Fruit fly (Drosophila melanogaster) whole organism, embryonic: ENCODE measurements around the gene CG6901.

ENCODE experiments used
- Atf6 ChIP-seq: fragments of 200-800 bp; sonication (Bioruptor generic); IDR thresholded peaks from 2 replicates; pipeline ENCODE4 v1.3.6; 2022; ENCODE audit warnings: missing biosample characterization, missing genetic modification characterization
- Awh ChIP-seq: fragments of 200-800 bp; sonication (Bioruptor generic); IDR thresholded peaks from 2 replicates; pipeline ENCODE4, ENCODE4 v1.3.6; 2022; ENCODE audit warnings: missing biosample characterization, missing genetic modification characterization
- Bgb ChIP-seq: fragments of 200-800 bp; sonication (Bioruptor generic); IDR thresholded peaks from 2 replicates; pipeline ENCODE4 v1.3.6; 2022; ENCODE audit warnings: missing biosample characterization, missing genetic modification characterization; ENCODE audit not compliant: partially characterized antibody
- BtbVII ChIP-seq: fragments of 200-800 bp; sonication (Bioruptor generic); optimal IDR thresholded peaks from 3 replicates; lab custom pipeline; 2017; ENCODE audit warnings: missing biosample characterization, mild to moderate bottlenecking, missing genetic modification characterization
- C15 ChIP-seq: fragments of 200-800 bp; sonication (Bioruptor generic); IDR thresholded peaks from 3 replicates; pipeline ENCODE4 v1.3.6; 2022; ENCODE audit warnings: missing biosample characterization, missing genetic modification characterization
- CG1024 ChIP-seq: fragments of 200-800 bp; sonication (Bioruptor generic); IDR thresholded peaks from 2 replicates; pipeline ENCODE4 v1.3.6; 2022; ENCODE audit warnings: missing biosample characterization, missing genetic modification characterization
- CG10565 ChIP-seq: fragments of 200-800 bp; sonication (Bioruptor generic); optimal IDR thresholded peaks from 3 replicates; lab custom pipeline; 2016; ENCODE audit warnings: missing biosample characterization, mild to moderate bottlenecking, missing genetic modification characterization
- CG13296 ChIP-seq: fragments of 200-800 bp; sonication (Bioruptor generic); optimal IDR thresholded peaks from 3 replicates; lab custom pipeline; 2018; ENCODE audit warnings: missing biosample characterization, mild to moderate bottlenecking, missing genetic modification characterization
- CG14860 ChIP-seq: fragments of 200-800 bp; sonication (Bioruptor generic); IDR thresholded peaks from 3 replicates; pipeline ENCODE4 v1.3.6; 2022; ENCODE audit warnings: missing biosample characterization, missing genetic modification characterization; ENCODE audit not compliant: partially characterized antibody
- CG2202 ChIP-seq: fragments of 200-800 bp; sonication (Bioruptor generic); optimal IDR thresholded peaks from 2 replicates; lab custom pipeline; 2018; ENCODE audit warnings: missing biosample characterization, mild to moderate bottlenecking, missing genetic modification characterization
- CG3163 ChIP-seq: fragments of 200-800 bp; sonication (Bioruptor generic); optimal IDR thresholded peaks from 3 replicates; lab custom pipeline; 2016; ENCODE audit warnings: missing biosample characterization, missing genetic modification characterization
- CG3281 ChIP-seq: fragments of 200-800 bp; sonication (Bioruptor generic); optimal IDR thresholded peaks from 3 replicates; lab custom pipeline; 2017; ENCODE audit warnings: missing biosample characterization, mild to moderate bottlenecking, missing genetic modification characterization
- CG42726 ChIP-seq: fragments of 200-800 bp; sonication (Bioruptor generic); IDR thresholded peaks from 2 replicates; pipeline ENCODE4 v1.3.6; 2022; ENCODE audit warnings: missing biosample characterization, missing genetic modification characterization; ENCODE audit not compliant: partially characterized antibody
- CG4360 ChIP-seq: fragments of 200-800 bp; sonication (Bioruptor generic); IDR thresholded peaks from 2 replicates; pipeline ENCODE4 v1.3.6; 2022; ENCODE audit warnings: missing biosample characterization, missing genetic modification characterization
- CG5180 ChIP-seq: fragments of 200-800 bp; sonication (Bioruptor generic); optimal IDR thresholded peaks from 3 replicates; lab custom pipeline; 2017; ENCODE audit warnings: missing biosample characterization, missing genetic modification characterization, mild to moderate bottlenecking, moderate library complexity, missing genetic modification reagents
- CG9437 ChIP-seq: fragments of 200-800 bp; sonication (Bioruptor generic); optimal IDR thresholded peaks from 2 replicates; lab custom pipeline; 2018; ENCODE audit warnings: missing biosample characterization, mild to moderate bottlenecking, missing genetic modification characterization
- CG9727 ChIP-seq: fragments of 200-800 bp; sonication (Bioruptor generic); optimal IDR thresholded peaks from 3 replicates; lab custom pipeline; 2017; ENCODE audit warnings: missing biosample characterization, mild to moderate bottlenecking, missing genetic modification characterization
- Elba2 ChIP-seq: fragments of 200-800 bp; sonication (Bioruptor generic); optimal IDR thresholded peaks from 3 replicates; lab custom pipeline; 2016; ENCODE audit warnings: missing biosample characterization, missing genetic modification characterization
- Fer1 ChIP-seq: fragments of 200-800 bp; sonication (Bioruptor generic); optimal IDR thresholded peaks from 2 replicates; lab custom pipeline; 2017; ENCODE audit warnings: missing biosample characterization, mild to moderate bottlenecking, missing genetic modification characterization
- Fer3 ChIP-seq: fragments of 200-800 bp; sonication (Bioruptor generic); optimal IDR thresholded peaks from 2 replicates; lab custom pipeline; 2018; ENCODE audit warnings: missing biosample characterization, mild to moderate bottlenecking, missing genetic modification characterization, moderate library complexity
- Gug ChIP-seq: fragments of 200-800 bp; sonication (Bioruptor generic); IDR thresholded peaks from 4 replicates; pipeline ENCODE4 v1.3.6; 2022; ENCODE audit warnings: missing biosample characterization, missing genetic modification characterization
- H2.0 ChIP-seq: fragments of 200-800 bp; sonication (Bioruptor generic); IDR thresholded peaks from 2 replicates; pipeline ENCODE4 v1.3.6; 2022; ENCODE audit warnings: missing biosample characterization, missing genetic modification characterization
- Hey ChIP-seq: fragments of 200-800 bp; sonication (Bioruptor generic); optimal IDR thresholded peaks from 3 replicates; lab custom pipeline; 2018; ENCODE audit warnings: missing biosample characterization, mild to moderate bottlenecking, missing genetic modification characterization
- Sox100B ChIP-seq: fragments of 200-800 bp; sonication (Bioruptor generic); optimal IDR thresholded peaks from 3 replicates; lab custom pipeline; 2018; ENCODE audit warnings: missing biosample characterization, mild to moderate bottlenecking, missing genetic modification characterization
- Tbp ChIP-seq: fragments of >200 bp; optimal IDR thresholded peaks from 2 replicates; lab custom pipeline; 2018; ENCODE audit warnings: missing biosample characterization, missing genetic modification characterization
- chn ChIP-seq: fragments of 200-800 bp; sonication (Bioruptor generic); optimal IDR thresholded peaks from 2 replicates; lab custom pipeline; 2016; ENCODE audit warnings: missing biosample characterization, missing genetic modification characterization
- corto ChIP-seq: fragments of 200-800 bp; sonication (Bioruptor generic); optimal IDR thresholded peaks from 2 replicates; lab custom pipeline; 2016; ENCODE audit warnings: missing biosample characterization, mild to moderate bottlenecking, missing genetic modification characterization, moderate library complexity
- dmrt99B ChIP-seq: fragments of 200-800 bp; sonication (Bioruptor generic); optimal IDR thresholded peaks from 2 replicates; lab custom pipeline; 2018; ENCODE audit warnings: missing biosample characterization, mild to moderate bottlenecking, missing genetic modification characterization, moderate library complexity
- exex ChIP-seq: fragments of 200-800 bp; sonication (Bioruptor generic); optimal IDR thresholded peaks from 4 replicates; lab custom pipeline; 2018; ENCODE audit warnings: missing biosample characterization, mild to moderate bottlenecking, missing genetic modification characterization, moderate library complexity
- gem ChIP-seq: fragments of 200-800 bp; sonication (Bioruptor generic); optimal IDR thresholded peaks from 2 replicates; lab custom pipeline; 2019; ENCODE audit warnings: missing biosample characterization, mild to moderate bottlenecking, missing genetic modification characterization, moderate library complexity
- hbn ChIP-seq: fragments of 200-800 bp; sonication (Bioruptor generic); IDR thresholded peaks from 2 replicates; pipeline ENCODE4 v1.3.6; 2022; ENCODE audit warnings: missing biosample characterization, missing genetic modification characterization; ENCODE audit not compliant: partially characterized antibody
- mld ChIP-seq: fragments of 200-800 bp; sonication (Bioruptor generic); IDR thresholded peaks from 3 replicates; pipeline ENCODE4 v1.3.6; 2022; ENCODE audit warnings: missing biosample characterization, missing genetic modification characterization; ENCODE audit not compliant: partially characterized antibody
- onecut ChIP-seq: fragments of 200-800 bp; sonication (Bioruptor generic); IDR thresholded peaks from 2 replicates; pipeline ENCODE4 v1.3.6; 2022; ENCODE audit warnings: missing biosample characterization, missing genetic modification characterization
- otp ChIP-seq: fragments of 200-800 bp; sonication (Bioruptor generic); IDR thresholded peaks from 3 replicates; pipeline ENCODE4, ENCODE4 v1.3.6; 2022; ENCODE audit warnings: missing biosample characterization, missing genetic modification characterization
- pho ChIP-seq: fragments of 200-800 bp; sonication (Bioruptor generic); optimal IDR thresholded peaks from 2 replicates; lab custom pipeline; 2016; ENCODE audit warnings: missing biosample characterization, missing genetic modification characterization
- pita ChIP-seq: fragments of 200-800 bp; sonication (Bioruptor generic); optimal IDR thresholded peaks from 2 replicates; lab custom pipeline; 2017; ENCODE audit warnings: missing biosample characterization, mild to moderate bottlenecking, missing genetic modification characterization
- psq ChIP-seq: fragments of 200-800 bp; sonication (Bioruptor generic); optimal IDR thresholded peaks from 2 replicates; lab custom pipeline; 2017; ENCODE audit warnings: missing biosample characterization, missing genetic modification characterization
- ranshi ChIP-seq: fragments of 200-800 bp; sonication (Bioruptor generic); IDR thresholded peaks from 2 replicates; pipeline ENCODE4 v1.3.6; 2022; ENCODE audit warnings: missing biosample characterization, missing genetic modification characterization
- salm ChIP-seq: fragments of 200-800 bp; sonication (Bioruptor generic); optimal IDR thresholded peaks from 2 replicates; lab custom pipeline; 2018; ENCODE audit warnings: missing biosample characterization, mild to moderate bottlenecking, missing genetic modification characterization
- scrt ChIP-seq: fragments of 200-800 bp; sonication (Bioruptor generic); optimal IDR thresholded peaks from 2 replicates; lab custom pipeline; 2018; ENCODE audit warnings: missing biosample characterization, mild to moderate bottlenecking, missing genetic modification characterization, moderate library complexity
- sens-2 ChIP-seq: fragments of 200-800 bp; sonication (Bioruptor generic); IDR thresholded peaks from 2 replicates; pipeline ENCODE4 v1.3.6; 2022; ENCODE audit warnings: missing biosample characterization, missing genetic modification characterization
- slou ChIP-seq: fragments of 200-800 bp; sonication (Bioruptor generic); optimal IDR thresholded peaks from 3 replicates; lab custom pipeline; 2016; ENCODE audit warnings: missing biosample characterization, missing genetic modification characterization
- sna ChIP-seq: fragments of 200-800 bp; sonication (Bioruptor generic); IDR thresholded peaks from 2 replicates; pipeline ENCODE4 v1.3.6; 2022; ENCODE audit warnings: missing biosample characterization, missing genetic modification characterization; ENCODE audit not compliant: partially characterized antibody
- ttk ChIP-seq: fragments of 200-800 bp; sonication (Bioruptor generic); IDR thresholded peaks from 2 replicates; pipeline ENCODE4 v2.1.2; 2022; ENCODE audit warnings: missing biosample characterization, missing genetic modification characterization
- unc-4 ChIP-seq: fragments of 200-800 bp; sonication (Bioruptor generic); IDR thresholded peaks from 2 replicates; pipeline ENCODE4 v1.3.6; 2022; ENCODE audit warnings: missing biosample characterization, missing genetic modification characterization; ENCODE audit not compliant: partially characterized antibody
- unpg ChIP-seq: fragments of 200-800 bp; sonication (Bioruptor generic); optimal IDR thresholded peaks from 3 replicates; lab custom pipeline; 2018; ENCODE audit warnings: missing biosample characterization, mild to moderate bottlenecking, missing genetic modification characterization, moderate library complexity
- vvl ChIP-seq: fragments of 200-800 bp; sonication (Bioruptor generic); IDR thresholded peaks from 2 replicates; pipeline ENCODE4 v1.3.6; 2022; ENCODE audit warnings: missing biosample characterization, missing genetic modification characterization
- zen ChIP-seq: fragments of 200-800 bp; sonication (Bioruptor generic); optimal IDR thresholded peaks from 3 replicates; lab custom pipeline; 2018; ENCODE audit warnings: missing biosample characterization, mild to moderate bottlenecking, missing genetic modification characterization, moderate library complexity
- zen2 ChIP-seq: fragments of 200-800 bp; sonication (Bioruptor generic); IDR thresholded peaks from 3 replicates; pipeline ENCODE4 v1.3.6; 2022; ENCODE audit warnings: missing biosample characterization, missing genetic modification characterization; ENCODE audit not compliant: partially characterized antibody

CG6901 gene

dm6 chr3R:16341817-16342374, 18.7 kb downstream of the CG6901 start, which contains the start of the genes SF2 and pad (continued):
- TF ChIP-seq CG3281 (peak; percentile 74), hbn (GFP tag; lab: Robert Waterston, UW) (peak; percentile 89), Elba2 (GFP tag; lab: Kevin White, UChicago) (peak; percentile 37), CG1024 (GFP tag; lab: Robert Waterston, UW) (0 out of 2 replicates have a peak, but pooled peaks have one; percentile 29), unc-4 (peak; percentile 94), onecut (GFP tag; lab: Robert Waterston, UW) (peak; percentile 53), gem (tag; lab: Kevin White, UChicago) (peak; percentile 88), H2.0 (peak; percentile 51), CG2202 (peak; percentile 59), CG9437 (peak; percentile 67), BtbVII (GFP tag; lab: Kevin White, UChicago) (no peak), zen2 (GFP tag; lab: Robert Waterston, UW) (peak; percentile 81; the same call in 2 of the 3 replicates), Gug (peak; percentile 79; the same call in 3 of the 4 replicates), vvl (GFP tag; lab: Robert Waterston, UW) (peak; percentile 36; the same call in 1 of the 2 replicates), unpg (GFP tag; lab: Kevin White, UChicago) (peak; percentile 52), CG9727 (GFP tag; lab: Kevin White, UChicago) (peak; percentile 71), zen (tag; lab: Kevin White, UChicago) (peak; percentile 84), Fer1 (GFP tag; lab: Kevin White, UChicago) (peak; percentile 78), CG10565 (GFP tag; lab: Kevin White, UChicago) (no peak), slou (GFP tag; lab: Kevin White, UChicago) (peak; percentile 52), pita (no peak), CG14860 (GFP tag; lab: Robert Waterston, UW) (peak; percentile 97), scrt (GFP tag; lab: Kevin White, UChicago) (peak; percentile 56), Bgb (GFP tag; lab: Robert Waterston, UW) (peak; percentile 90), Fer3 (tag; lab: Kevin White, UChicago) (peak; percentile 60), Hey (tag; lab: Kevin White, UChicago) (no peak), CG3163 (peak; percentile 30), Awh (peak; percentile 41; the same call in 1 of the 2 replicates), chn (GFP tag; lab: Kevin White, UChicago) (peak; percentile 87), pho (peak; percentile 86), sna (GFP tag; lab: Robert Waterston, UW) (peak; percentile 97), CG42726 (GFP tag; lab: Robert Waterston, UW) (no peak; the same call in 1 of the 2 replicates), mld (GFP tag; lab: Robert Waterston, UW) (peak; percentile 82), C15 (no peak), dmrt99B (tag; lab: Kevin White, UChicago) (peak; percentile 69), CG5180 (peak; percentile 31), psq (GFP tag; lab: Kevin White, UChicago) (peak; percentile 49), corto (no peak), ranshi (GFP tag; lab: Robert Waterston, UW) (peak; percentile 67; the same call in 1 of the 2 replicates), CG13296 (GFP tag; lab: Kevin White, UChicago) (peak; percentile 75), CG4360 (GFP tag; lab: Robert Waterston, UW) (no peak), sens-2 (GFP tag; lab: Robert Waterston, UW) (peak; percentile 46; the same call in 1 of the 2 replicates), Sox100B (GFP tag; lab: Kevin White, UChicago) (peak; percentile 69), salm (tag; lab: Kevin White, UChicago) (peak; percentile 36), Atf6 (GFP tag; lab: Robert Waterston, UW) (peak; percentile 60; the same call in 1 of the 2 replicates), exex (tag; lab: Kevin White, UChicago) (peak; percentile 52), otp (GFP tag; lab: Robert Waterston, UW) (no peak; the same call in 2 of the 3 replicates), ttk (GFP tag; lab: Robert Waterston, UW) (no peak; the same call in 1 of the 2 replicates), Tbp (GFP tag; lab: Kevin White, UChicago) (peak; percentile 24)
